Fruit fly (Drosophila melanogaster) whole organism, prepupa: ENCODE measurements around the gene tld.

Experiments used
- CG11294 ChIP-seq: fragments of 200-800 bp; sonication (Bioruptor generic); IDR thresholded peaks from 2 replicates; pipeline ENCODE4 v1.3.6; 2022; ENCODE audit warnings: missing biosample characterization, missing genetic modification characterization
- CG11902 ChIP-seq: fragments of 200-800 bp; sonication (Bioruptor generic); optimal IDR thresholded peaks from 3 replicates; lab custom pipeline; 2016; ENCODE audit warnings: missing biosample characterization, missing genetic modification characterization
- CG16779 ChIP-seq: fragments of 200-800 bp; sonication (Bioruptor generic); optimal IDR thresholded peaks from 3 replicates; lab custom pipeline; 2017; ENCODE audit warnings: missing biosample characterization, mild to moderate bottlenecking, missing genetic modification characterization
- CG6808 ChIP-seq: fragments of 200-800 bp; sonication (Bioruptor generic); optimal IDR thresholded peaks from 3 replicates; lab custom pipeline; 2017; ENCODE audit warnings: missing biosample characterization, missing genetic modification characterization, mild to moderate bottlenecking, moderate library complexity, missing genetic modification reagents
- CG7368 ChIP-seq: fragments of 200-800 bp; sonication (Bioruptor generic); optimal IDR thresholded peaks from 3 replicates; lab custom pipeline; 2016; ENCODE audit warnings: missing biosample characterization, missing genetic modification characterization
- CG8119 ChIP-seq: fragments of 200-800 bp; sonication (Bioruptor generic); IDR thresholded peaks from 3 replicates; pipeline ENCODE4 v1.3.6; 2022; ENCODE audit warnings: missing biosample characterization, missing genetic modification characterization
- CG9139 ChIP-seq: fragments of 200-800 bp; sonication (Bioruptor generic); optimal IDR thresholded peaks from 3 replicates; lab custom pipeline; 2017; ENCODE audit warnings: missing biosample characterization, mild to moderate bottlenecking, missing genetic modification characterization
- Eip93F ChIP-seq: fragments of 200-800 bp; sonication (Bioruptor generic); optimal IDR thresholded peaks from 2 replicates; lab custom pipeline; 2016; ENCODE audit warnings: missing biosample characterization, mild to moderate bottlenecking, missing genetic modification characterization
- Sox14 ChIP-seq: fragments of 200-800 bp; sonication (Bioruptor generic); optimal IDR thresholded peaks from 3 replicates; lab custom pipeline; 2016; ENCODE audit warnings: missing biosample characterization, missing genetic modification characterization
- esn ChIP-seq: fragments of 200-800 bp; sonication (Bioruptor generic); optimal IDR thresholded peaks from 2 replicates; lab custom pipeline; 2016; ENCODE audit warnings: missing biosample characterization, mild to moderate bottlenecking, missing genetic modification characterization, moderate library complexity
- fd59A ChIP-seq: fragments of 200-800 bp; sonication (Bioruptor generic); optimal IDR thresholded peaks from 2 replicates; lab custom pipeline; 2017; ENCODE audit warnings: missing biosample characterization, mild to moderate bottlenecking, missing genetic modification characterization, missing genetic modification reagents
- lz ChIP-seq: fragments of 200-800 bp; sonication (Bioruptor generic); optimal IDR thresholded peaks from 3 replicates; lab custom pipeline; 2016; ENCODE audit warnings: missing biosample characterization, missing genetic modification characterization
- spab ChIP-seq: fragments of 200-800 bp; sonication (Bioruptor generic); optimal IDR thresholded peaks from 2 replicates; lab custom pipeline; 2017; ENCODE audit warnings: missing biosample characterization, mild to moderate bottlenecking, missing genetic modification characterization, missing genetic modification reagents

- TF ChIP-seq CG16779 (tag; lab: Kevin White, UChicago) (no peak), Sox14 (no peak), CG11902 (no peak), CG9139 (GFP tag; lab: Kevin White, UChicago) (no peak), spab (GFP tag; lab: Kevin White, UChicago) (no peak), lz (GFP tag; lab: Kevin White, UChicago) (peak; percentile 18), CG11294 (GFP tag; lab: Robert Waterston, UW) (no peak), Eip93F (GFP tag; lab: Kevin White, UChicago) (no peak), fd59A (GFP tag; lab: Kevin White, UChicago) (no peak), CG7368 (GFP tag; lab: Kevin White, UChicago) (no peak), CG6808 (no peak), esn (GFP tag; lab: Kevin White, UChicago) (peak; percentile 42), CG8119 (GFP tag; lab: Robert Waterston, UW) (no peak)
These were observed 22.0 kb downstream of the tld start, which contains the start of gene CG42331 for dm6 chr3R:24771273-24772231.
